Worm (Caenorhabditis elegans) whole organism, L1 larva: Measurements from ENCODE around the gene mrpl-53.

Experiments
- C04F5.9 ChIP-seq: sonication (generic microtip); optimal IDR thresholded peaks from 2 replicates; lab custom pipeline; 2016; ENCODE audit warnings: missing genetic modification characterization, missing compliant biosample characterization
- C16A3.4 ChIP-seq: fragments of 150-350 bp; optimal IDR thresholded peaks from 2 replicates; lab custom pipeline; 2014; ENCODE audit warnings: missing biosample characterization, missing genetic modification characterization
- F16B12.6 ChIP-seq: fragments of 150-350 bp; optimal IDR thresholded peaks from 2 replicates; lab custom pipeline; 2014; ENCODE audit warnings: missing biosample characterization, missing genetic modification characterization
- aha-1 ChIP-seq: fragments of 150-350 bp; optimal IDR thresholded peaks from 2 replicates; lab custom pipeline; 2014; ENCODE audit warnings: missing biosample characterization, missing genetic modification characterization
- alr-1 ChIP-seq: fragments of 200-800 bp; sonication (Bioruptor generic); optimal IDR thresholded peaks from 2 replicates; lab custom pipeline; 2018; ENCODE audit warnings: borderline replicate concordance, mild to moderate bottlenecking, missing genetic modification characterization, missing compliant biosample characterization
- ama-1 ChIP-seq: fragments of 150-350 bp; optimal IDR thresholded peaks from 2 replicates; lab custom pipeline; 2014
- blmp-1 ChIP-seq: fragments of 150-350 bp; optimal IDR thresholded peaks from 2 replicates; lab custom pipeline; 2014; ENCODE audit warnings: missing biosample characterization, missing genetic modification characterization
- ceh-88 ChIP-seq: fragments of 200-800 bp; sonication (Bioruptor generic); IDR thresholded peaks from 2 replicates; pipeline ENCODE4 v1.3.6; 2022; ENCODE audit warnings: missing genetic modification characterization, missing compliant biosample characterization
- dpl-1 ChIP-seq, 3 experiments: fragments of 150-350 bp in 2 of 3; sonication (generic microtip) in 1 of 3; optimal IDR thresholded peaks; 2 replicates each; lab custom pipeline; 2014 to 2017; ENCODE audit warnings: missing biosample characterization in 3 of 3, missing genetic modification characterization in 3 of 3, missing genetic modification reagents in 3 of 3
- efl-1 ChIP-seq, 4 experiments: fragments of 150-350 bp; optimal IDR thresholded peaks in 3 of 4; peaks in 1 of 4; 1 replicate in 1 of 4; 2 replicates in 3 of 4; lab custom pipeline; 2014; ENCODE audit warnings: missing biosample characterization in 2 of 4, missing genetic modification characterization in 2 of 4, missing genetic modification reagents in 2 of 4
- efl-3 ChIP-seq: fragments of 200-800 bp; sonication (Bioruptor generic); optimal IDR thresholded peaks from 2 replicates; lab custom pipeline; 2018; ENCODE audit warnings: mild to moderate bottlenecking, missing genetic modification characterization, missing compliant biosample characterization
- elt-3 ChIP-seq, 6 experiments: fragments of 150-350 bp in 1 of 6; sonication (generic microtip); optimal IDR thresholded peaks; 2 replicates each; lab custom pipeline; 2017 to 2018; ENCODE audit warnings: missing biosample characterization in 6 of 6, missing genetic modification characterization in 6 of 6, inconsistent platforms in 1 of 6
- fkh-10 ChIP-seq: sonication (generic microtip); optimal IDR thresholded peaks from 2 replicates; lab custom pipeline; 2017; ENCODE audit warnings: missing biosample characterization, missing genetic modification reagents, missing genetic modification characterization
- fkh-4 ChIP-seq: sonication (generic microtip); optimal IDR thresholded peaks from 2 replicates; lab custom pipeline; 2016; ENCODE audit warnings: missing compliant biosample characterization, missing genetic modification characterization, borderline replicate concordance
- fos-1 ChIP-seq: fragments of 150-350 bp; optimal IDR thresholded peaks from 2 replicates; lab custom pipeline; 2014; ENCODE audit warnings: missing biosample characterization, missing genetic modification characterization
- irx-1 ChIP-seq: sonication (generic microtip); optimal IDR thresholded peaks from 2 replicates; lab custom pipeline; 2016; ENCODE audit warnings: missing genetic modification characterization, missing compliant biosample characterization
- jun-1 ChIP-seq: fragments of 150-350 bp; optimal IDR thresholded peaks from 2 replicates; lab custom pipeline; 2014; ENCODE audit warnings: missing biosample characterization, missing genetic modification reagents, missing genetic modification characterization
- lin-14 ChIP-seq: fragments of 200-800 bp; sonication (Bioruptor generic); optimal IDR thresholded peaks from 2 replicates; lab custom pipeline; 2018; ENCODE audit warnings: mild to moderate bottlenecking, missing genetic modification characterization, moderate library complexity, missing compliant biosample characterization
- lsy-2 ChIP-seq, 2 experiments: fragments of 150-350 bp; optimal IDR thresholded peaks; 2 replicates each; lab custom pipeline; 2014; ENCODE audit warnings: missing biosample characterization in 2 of 2, missing genetic modification characterization in 2 of 2
- nhr-47 ChIP-seq: sonication (generic microtip); optimal IDR thresholded peaks from 2 replicates; lab custom pipeline; 2016; ENCODE audit warnings: mild to moderate bottlenecking, missing genetic modification characterization, moderate library complexity, missing compliant biosample characterization
- nhr-71 ChIP-seq: sonication (generic microtip); optimal IDR thresholded peaks from 2 replicates; lab custom pipeline; 2016; ENCODE audit warnings: mild to moderate bottlenecking, missing genetic modification characterization, moderate library complexity, missing compliant biosample characterization
- nhr-76 ChIP-seq: sonication (generic microtip); optimal IDR thresholded peaks from 2 replicates; lab custom pipeline; 2017; ENCODE audit warnings: missing biosample characterization, missing genetic modification characterization
- nhr-85 ChIP-seq: sonication (generic microtip); peaks from one replicate; lab custom pipeline; 2016; ENCODE audit warnings: missing genetic modification characterization, inconsistent platforms, missing compliant biosample characterization
- nhr-90 ChIP-seq: sonication (generic microtip); optimal IDR thresholded peaks from 2 replicates; lab custom pipeline; 2016; ENCODE audit warnings: mild to moderate bottlenecking, missing genetic modification characterization, missing compliant biosample characterization; ENCODE audit not compliant: poor library complexity
- pag-3 ChIP-seq: sonication (generic microtip); optimal IDR thresholded peaks from 2 replicates; lab custom pipeline; 2017; ENCODE audit warnings: missing genetic modification characterization, mild to moderate bottlenecking, missing compliant biosample characterization, antibody characterized with exemption, borderline replicate concordance; ENCODE audit not compliant: insufficient read depth
- snu-23 ChIP-seq: sonication (generic microtip); optimal IDR thresholded peaks from 2 replicates; lab custom pipeline; 2016; ENCODE audit warnings: missing genetic modification characterization, missing compliant biosample characterization
- unc-30 ChIP-seq: sonication (generic microtip); optimal IDR thresholded peaks from 2 replicates; lab custom pipeline; 2017; ENCODE audit warnings: missing biosample characterization, missing genetic modification characterization
- xbp-1 ChIP-seq: sonication (generic microtip); optimal IDR thresholded peaks from 2 replicates; lab custom pipeline; 2016; ENCODE audit warnings: missing genetic modification characterization, missing compliant biosample characterization
- zip-4 ChIP-seq: fragments of 200-800 bp; sonication (Bioruptor generic); optimal IDR thresholded peaks from 2 replicates; lab custom pipeline; 2018; ENCODE audit warnings: mild to moderate bottlenecking, missing genetic modification characterization, moderate library complexity, missing compliant biosample characterization
- ztf-4 ChIP-seq: fragments of 150-350 bp; optimal IDR thresholded peaks from 2 replicates; lab custom pipeline; 2014; ENCODE audit warnings: missing biosample characterization, missing genetic modification characterization

Gene mrpl-53

DNA sequence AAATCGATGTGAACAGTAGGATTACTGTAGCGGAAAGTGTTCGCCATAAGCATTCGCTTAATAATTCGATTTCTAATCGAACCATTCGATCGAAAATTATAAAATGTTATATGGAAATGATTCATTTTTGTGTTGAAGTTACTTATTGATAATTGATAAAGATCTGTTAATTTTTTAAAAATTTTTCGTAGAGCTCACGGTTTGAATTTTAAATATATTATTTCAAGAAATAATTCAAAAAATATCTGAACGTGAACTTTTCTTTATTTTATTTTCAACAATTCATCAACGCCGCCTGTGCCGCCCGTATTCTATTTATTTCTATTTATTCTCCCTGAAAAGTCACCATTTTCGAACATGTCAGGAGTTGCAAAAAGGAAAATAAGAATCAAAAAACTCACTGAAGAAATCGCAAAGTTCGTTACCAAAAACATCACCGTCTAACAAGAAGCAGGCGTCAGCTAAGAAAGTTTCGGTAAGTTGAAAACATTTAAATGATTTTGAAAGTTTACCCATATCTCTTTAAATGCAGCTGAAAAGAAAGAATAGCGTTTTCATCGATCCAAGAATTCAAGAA is 14.0 kb downstream of the mrpl-53 start, which contains the start of the genes T15H9.5 and T15H9.4:
TSS of gene T15H9.5 (minus strand) at position 101 of the 577 bp plus-strand sequence.
TSS of gene T15H9.4 (plus strand) at position 527 of the 577 bp plus-strand sequence.
- no peak for TF ChIP-seq snu-23 (GFP tag; lab: Kevin White, UChicago)
- no peak for TF ChIP-seq C04F5.9 (tag; lab: Kevin White, UChicago)
- no peak for TF ChIP-seq blmp-1 (tag; lab: Kevin White, UChicago)
- TF ChIP-seq F16B12.6 (tag; lab: Kevin White, UChicago): no peak
- TF ChIP-seq nhr-76 (tag; lab: Kevin White, UChicago): no peak
- TF ChIP-seq lin-14 (GFP tag; lab: Kevin White, UChicago): no peak
- TF ChIP-seq jun-1 (tag; lab: Kevin White, UChicago): no peak

DNA sequence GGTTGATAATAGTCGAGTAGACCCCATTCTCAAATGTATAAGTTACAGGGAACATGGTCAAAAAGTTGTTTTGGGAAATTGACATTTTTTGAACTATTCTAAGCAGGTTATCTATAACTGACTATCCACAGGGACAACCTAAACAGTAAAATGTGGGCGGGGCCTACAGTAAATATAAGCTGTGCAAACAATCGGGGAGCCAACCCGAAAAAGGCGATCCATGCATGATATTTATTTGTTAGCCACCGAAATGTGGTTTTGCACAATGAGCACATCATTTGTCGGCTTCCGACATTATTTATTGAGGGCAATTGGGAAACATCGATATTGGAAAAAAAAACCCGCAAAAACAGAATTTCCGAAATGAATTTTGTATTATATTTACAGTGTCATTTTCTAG is 17.3 kb downstream of the mrpl-53 start, which contains the start of gene hlh-6:
TSS of gene hlh-6 (minus strand) at position 101 of the 400 bp plus-strand sequence.
- TF ChIP-seq efl-3 (GFP tag; lab: Kevin White, UChicago) (no peak), C16A3.4 (tag; lab: Kevin White, UChicago) (no peak), aha-1 (tag; lab: Kevin White, UChicago) (no peak), xbp-1 (tag; lab: Kevin White, UChicago) (no peak), pag-3 (no peak), irx-1 (no peak), blmp-1 (tag; lab: Kevin White, UChicago) (no peak), dpl-1 (GFP tag; optimal IDR thresholded peaks at IDR 0.05; lab: Kevin White, UChicago) (no peak), elt-3 (tag; optimal IDR thresholded peaks at IDR 0.05; lab: Kevin White, UChicago) (no peak)

- TF ChIP-seq unc-30 (tag; lab: Kevin White, UChicago): no peak
- TF ChIP-seq ama-1 (lab: Kevin White, UChicago): peak; percentile 16
- no peak for TF ChIP-seq efl-1 (optimal IDR thresholded peaks at IDR 0.05; lab: Kevin White, UChicago)
- peak in 1 of 2 experiments; percentile 77 for TF ChIP-seq efl-1 (GFP tag; optimal IDR thresholded peaks at IDR 0.05 in 1 of 2; lab: Kevin White, UChicago)
- peak in 1 of 2 experiments; percentile 54 for TF ChIP-seq lsy-2 (tag; optimal IDR thresholded peaks at IDR 0.05; lab: Kevin White, UChicago)
- no peak for TF ChIP-seq fos-1
- TF ChIP-seq ztf-4 (tag; lab: Kevin White, UChicago): peak; percentile 5
- peak; percentile 1 for TF ChIP-seq nhr-47 (tag; lab: Kevin White, UChicago)
- TF ChIP-seq, all 84 proteins: peak for 5
These were observed 19.8 kb downstream of the mrpl-53 start, which contains the start of gene hal-3 for ce11 chrII:9617039-9617901. Gene hal-3 (minus strand): TSS chrII:9617125.

- peak; percentile 2 for TF ChIP-seq jun-1 (tag; lab: Kevin White, UChicago)
- TF ChIP-seq zip-4 (GFP tag; lab: Kevin White, UChicago): peak; percentile 16
- TF ChIP-seq ceh-88 (GFP tag; lab: Robert Waterston, UW): no peak
- TF ChIP-seq lin-14 (GFP tag; lab: Kevin White, UChicago): peak; percentile 21
- no peak for TF ChIP-seq fkh-4 (tag; lab: Kevin White, UChicago)
- TF ChIP-seq alr-1 (tag; lab: Kevin White, UChicago): no peak
- no peak for TF ChIP-seq nhr-71 (tag; lab: Kevin White, UChicago)
- TF ChIP-seq snu-23 (GFP tag; lab: Kevin White, UChicago): peak; percentile 19
- TF ChIP-seq nhr-90 (tag; lab: Kevin White, UChicago): peak; percentile 25
These were observed 20.5 kb downstream of the mrpl-53 start for ce11 chrII:9617902-9618245.

- peak; percentile 26 for TF ChIP-seq nhr-85 (tag; lab: Kevin White, UChicago)
- no peak for TF ChIP-seq efl-1 (optimal IDR thresholded peaks at IDR 0.05; lab: Kevin White, UChicago)
- peak in 1 of 2 experiments; percentile 39 for TF ChIP-seq efl-1 (GFP tag; optimal IDR thresholded peaks at IDR 0.05 in 1 of 2; lab: Kevin White, UChicago)
- no peak for TF ChIP-seq fkh-10 (GFP tag; lab: Kevin White, UChicago)
- TF ChIP-seq, all 84 proteins: peak for 2
These were observed 21.3 kb downstream of the mrpl-53 start for ce11 chrII:9618759-9619158.
